Worm (Caenorhabditis elegans) whole organism, early embryonic: ENCODE measurements around the gene ztf-13.

Source experiments
- F13C5.2 ChIP-seq: sonication (generic microtip); optimal IDR thresholded peaks from 2 replicates; lab custom pipeline; 2017; ENCODE audit warnings: mild to moderate bottlenecking, missing genetic modification characterization, inconsistent platforms, missing compliant biosample characterization
- aly-1 ChIP-seq: sonication (generic microtip); optimal IDR thresholded peaks from 2 replicates; lab custom pipeline; 2016; ENCODE audit warnings: missing genetic modification characterization, missing compliant biosample characterization
- ama-1 ChIP-seq: fragments of 150-350 bp; optimal IDR thresholded peaks from 2 replicates; lab custom pipeline; 2014
- ceh-36 ChIP-seq: sonication (generic microtip); optimal IDR thresholded peaks from 2 replicates; lab custom pipeline; 2016; ENCODE audit warnings: missing genetic modification characterization, inconsistent platforms, missing compliant biosample characterization
- flt-1 ChIP-seq: fragments of 200-800 bp; sonication (Bioruptor generic); IDR thresholded peaks from 2 replicates; pipeline ENCODE4 v1.3.6; 2022; ENCODE audit warnings: missing genetic modification characterization, missing compliant biosample characterization
- hmbx-1 ChIP-seq: sonication (generic microtip); optimal IDR thresholded peaks from 2 replicates; lab custom pipeline; 2016; ENCODE audit warnings: mild to moderate bottlenecking, missing genetic modification characterization, missing compliant biosample characterization
- pes-1 ChIP-seq: fragments of 200-800 bp; sonication (Bioruptor generic); IDR thresholded peaks from 2 replicates; pipeline ENCODE4 v1.3.6; 2022; ENCODE audit warnings: missing genetic modification reagents, missing genetic modification characterization, missing compliant biosample characterization
- scrt-1 ChIP-seq: fragments of 200-800 bp; sonication (Bioruptor generic); IDR thresholded peaks from 2 replicates; pipeline ENCODE4 v1.3.6; 2022; ENCODE audit warnings: missing genetic modification characterization, missing compliant biosample characterization
- tbx-11 ChIP-seq: fragments of 200-800 bp; sonication (Bioruptor generic); IDR thresholded peaks from 2 replicates; pipeline ENCODE4 v1.3.6; 2022; ENCODE audit warnings: missing genetic modification characterization, missing compliant biosample characterization
- tbx-37 ChIP-seq: fragments of 200-800 bp; sonication (Bioruptor generic); conservative IDR thresholded peaks from 2 replicates; pipeline ENCODE4 v1.3.6; 2022; ENCODE audit warnings: missing genetic modification reagents, missing genetic modification characterization, missing compliant biosample characterization
- tra-4 ChIP-seq: sonication (generic microtip); optimal IDR thresholded peaks from 2 replicates; lab custom pipeline; 2017; ENCODE audit warnings: missing genetic modification characterization, missing compliant biosample characterization

ce11 chrX:3092460-3092859 is 9.5 kb downstream of the ztf-13 start:
- TF ChIP-seq aly-1 (tag; lab: Kevin White, UChicago) = no peak
- TF ChIP-seq flt-1 = no peak
- TF ChIP-seq F13C5.2 = no peak
- no peak for TF ChIP-seq tbx-11 (GFP tag; lab: Robert Waterston, UW)
- no peak for TF ChIP-seq hmbx-1 (tag; lab: Kevin White, UChicago)
- TF ChIP-seq ama-1 (lab: Kevin White, UChicago) = no peak
- TF ChIP-seq ceh-36 (tag; lab: Kevin White, UChicago) = no peak
- no peak for TF ChIP-seq pes-1 (GFP tag; lab: Robert Waterston, UW)
- TF ChIP-seq tbx-37 (GFP tag; lab: Robert Waterston, UW) = no peak
- no peak for TF ChIP-seq tra-4
- TF ChIP-seq scrt-1 (GFP tag; lab: Robert Waterston, UW) = no peak
